Fruit fly (Drosophila melanogaster) whole organism, pupa: ENCODE data around the gene rost.

Experiments used
- CG10348 ChIP-seq: fragments of 200-800 bp; sonication (Bioruptor generic); IDR thresholded peaks from 2 replicates; pipeline ENCODE4 v1.3.6; 2022; ENCODE audit warnings: missing biosample characterization, missing genetic modification characterization
- CG12605 ChIP-seq: fragments of 200-800 bp; sonication (Bioruptor generic); IDR thresholded peaks from 2 replicates; pipeline ENCODE4 v1.3.6; 2022; ENCODE audit warnings: missing biosample characterization, missing genetic modification characterization
- CG13204 ChIP-seq: fragments of 200-800 bp; sonication (Bioruptor generic); optimal IDR thresholded peaks from 2 replicates; lab custom pipeline; 2018; ENCODE audit warnings: missing biosample characterization, mild to moderate bottlenecking, missing genetic modification characterization, moderate library complexity
- CG17806 ChIP-seq: fragments of 200-800 bp; sonication (Bioruptor generic); optimal IDR thresholded peaks from 2 replicates; lab custom pipeline; 2018; ENCODE audit warnings: missing biosample characterization, mild to moderate bottlenecking, missing genetic modification characterization, moderate library complexity
- CG34367 ChIP-seq: fragments of 200-800 bp; sonication (Bioruptor generic); optimal IDR thresholded peaks from 2 replicates; lab custom pipeline; 2018; ENCODE audit warnings: missing biosample characterization, mild to moderate bottlenecking, missing genetic modification characterization
- CG4496 ChIP-seq: fragments of 200-800 bp; sonication (Bioruptor generic); IDR thresholded peaks from 3 replicates; pipeline ENCODE4 v1.3.6; 2022; ENCODE audit warnings: missing biosample characterization, missing genetic modification characterization
- CG8301 ChIP-seq: fragments of 200-800 bp; sonication (Bioruptor generic); optimal IDR thresholded peaks from 2 replicates; lab custom pipeline; 2018; ENCODE audit warnings: missing biosample characterization, mild to moderate bottlenecking, missing genetic modification characterization
- CG9948 ChIP-seq: fragments of 200-800 bp; sonication (Bioruptor generic); optimal IDR thresholded peaks from 2 replicates; lab custom pipeline; 2018; ENCODE audit warnings: missing biosample characterization, mild to moderate bottlenecking, missing genetic modification characterization, moderate library complexity
- D1 ChIP-seq: fragments of 200-800 bp; sonication (Bioruptor generic); optimal IDR thresholded peaks from 2 replicates; lab custom pipeline; 2018; ENCODE audit warnings: missing biosample characterization, mild to moderate bottlenecking, missing genetic modification characterization, moderate library complexity
- Ets98B ChIP-seq: fragments of 200-800 bp; sonication (Bioruptor generic); IDR thresholded peaks from 2 replicates; pipeline ENCODE4 v1.3.6; 2022; ENCODE audit warnings: missing biosample characterization, missing genetic modification characterization
- Snoo ChIP-seq: fragments of 200-800 bp; sonication (Bioruptor generic); optimal IDR thresholded peaks from 3 replicates; lab custom pipeline; 2017; ENCODE audit warnings: missing biosample characterization, mild to moderate bottlenecking, missing genetic modification characterization, inconsistent platforms
- fd96Ca ChIP-seq: fragments of 200-800 bp; sonication (Bioruptor generic); IDR thresholded peaks from 3 replicates; pipeline ENCODE4 v1.3.6; 2022; ENCODE audit warnings: missing biosample characterization, missing genetic modification characterization
- gl ChIP-seq: fragments of 200-800 bp; sonication (Bioruptor generic); optimal IDR thresholded peaks from 2 replicates; lab custom pipeline; 2018; ENCODE audit warnings: missing biosample characterization, mild to moderate bottlenecking, missing genetic modification characterization

DNA sequence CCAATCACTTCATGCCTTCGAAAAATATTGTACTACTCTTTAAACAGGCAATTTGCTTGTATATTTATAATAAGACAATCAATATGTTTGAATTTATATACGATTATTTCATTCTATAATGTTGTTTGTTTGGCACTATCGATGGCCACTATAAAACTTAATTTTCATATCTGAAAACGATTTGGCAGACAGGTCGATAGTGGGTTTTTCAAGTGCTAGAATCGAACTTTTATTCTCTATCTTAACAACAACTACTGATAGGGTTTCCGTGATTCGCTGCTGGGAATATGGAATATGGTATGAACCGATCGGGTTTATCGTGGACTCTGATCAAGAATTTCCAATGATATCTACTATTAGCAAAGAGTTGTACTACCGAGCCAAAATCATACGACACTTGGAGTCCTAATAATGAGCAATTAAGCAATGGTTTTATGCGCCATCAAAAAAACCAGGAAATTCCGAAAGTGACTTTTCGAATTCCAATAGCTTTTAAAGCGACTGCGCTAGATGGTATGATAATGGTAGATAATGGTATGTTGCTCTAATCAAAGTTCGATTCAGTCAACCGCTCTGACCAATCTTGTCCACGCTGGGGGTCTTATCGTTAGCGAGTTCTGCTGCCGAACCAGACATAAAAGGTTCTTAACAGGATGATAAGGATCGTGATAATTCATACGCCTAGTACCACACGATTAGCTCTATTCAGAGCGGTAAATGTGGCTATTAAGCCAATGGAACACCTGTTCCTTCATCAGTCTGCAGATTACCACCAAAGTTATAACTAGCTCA is 4.5 kb upstream of the rost start, which contains the start of gene CG17906:
- TF ChIP-seq CG4496 (GFP tag; lab: Robert Waterston, UW) (no peak), D1 (tag; lab: Kevin White, UChicago) (no peak), Ets98B (GFP tag; lab: Robert Waterston, UW) (no peak), CG17806 (tag; lab: Kevin White, UChicago) (no peak), CG13204 (GFP tag; lab: Kevin White, UChicago) (no peak), CG34367 (no peak), CG9948 (tag; lab: Kevin White, UChicago) (no peak), CG10348 (no peak), CG8301 (tag; lab: Kevin White, UChicago) (no peak), fd96Ca (GFP tag; lab: Robert Waterston, UW) (no peak), CG12605 (GFP tag; lab: Robert Waterston, UW) (no peak), gl (no peak), Snoo (no peak)
